Worm (Caenorhabditis elegans) whole organism, L2 larva: ENCODE data around the gene srw-23.

Experiments used
- C34F6.9 ChIP-seq: fragments of 150-350 bp; optimal IDR thresholded peaks from 2 replicates; lab custom pipeline; 2014; ENCODE audit warnings: missing biosample characterization, missing genetic modification characterization
- alr-1 ChIP-seq: fragments of 150-350 bp; optimal IDR thresholded peaks from 2 replicates; lab custom pipeline; 2014; ENCODE audit warnings: missing biosample characterization, missing genetic modification characterization
- aly-2 ChIP-seq: fragments of 150-350 bp; optimal IDR thresholded peaks from 2 replicates; lab custom pipeline; 2014; ENCODE audit warnings: missing biosample characterization, missing genetic modification characterization
- ama-1 ChIP-seq: fragments of 150-350 bp; optimal IDR thresholded peaks from 2 replicates; lab custom pipeline; 2018; ENCODE audit warnings: inconsistent platforms
- blmp-1 ChIP-seq: sonication (generic microtip); optimal IDR thresholded peaks from 2 replicates; lab custom pipeline; 2017; ENCODE audit warnings: missing genetic modification characterization, mild to moderate bottlenecking, missing compliant biosample characterization, antibody characterized with exemption, moderate library complexity; ENCODE audit not compliant: insufficient read depth
- ceh-16 ChIP-seq: fragments of 150-350 bp; optimal IDR thresholded peaks from 2 replicates; lab custom pipeline; 2014; ENCODE audit warnings: missing biosample characterization, missing genetic modification characterization
- crh-2 ChIP-seq: sonication (generic microtip); optimal IDR thresholded peaks from 2 replicates; lab custom pipeline; 2017; ENCODE audit warnings: missing biosample characterization, missing genetic modification characterization
- dmd-4 ChIP-seq: sonication (generic microtip); optimal IDR thresholded peaks from 2 replicates; lab custom pipeline; 2017; ENCODE audit warnings: missing biosample characterization, missing genetic modification characterization
- egl-27 ChIP-seq: sonication (generic microtip); optimal IDR thresholded peaks from 3 replicates; lab custom pipeline; 2017; ENCODE audit warnings: missing biosample characterization, missing genetic modification reagents, missing genetic modification characterization
- elt-3 ChIP-seq: sonication (generic microtip); optimal IDR thresholded peaks from 2 replicates; lab custom pipeline; 2017; ENCODE audit warnings: missing biosample characterization, missing genetic modification characterization
- fos-1 ChIP-seq: fragments of 150-350 bp; optimal IDR thresholded peaks from 2 replicates; lab custom pipeline; 2014; ENCODE audit warnings: missing biosample characterization, missing genetic modification characterization
- gmeb-1 ChIP-seq: fragments of 150-350 bp; optimal IDR thresholded peaks from 2 replicates; lab custom pipeline; 2014; ENCODE audit warnings: missing biosample characterization, missing genetic modification characterization
- lin-11 ChIP-seq: fragments of 150-350 bp; sonication (generic microtip); optimal IDR thresholded peaks from 2 replicates; lab custom pipeline; 2014; ENCODE audit warnings: missing biosample characterization, missing genetic modification characterization, inconsistent platforms, mixed read lengths
- lin-13 ChIP-seq: fragments of 150-350 bp; optimal IDR thresholded peaks from 2 replicates; lab custom pipeline; 2014; ENCODE audit warnings: missing biosample characterization, missing genetic modification reagents, missing genetic modification characterization
- lin-39 ChIP-seq: fragments of 150-350 bp; optimal IDR thresholded peaks from 2 replicates; lab custom pipeline; 2014; ENCODE audit warnings: missing biosample characterization, missing genetic modification reagents, missing genetic modification characterization
- lsy-2 ChIP-seq, 2 experiments: fragments of 150-350 bp in 1 of 2; sonication (generic microtip) in 1 of 2; optimal IDR thresholded peaks; 2 replicates each; lab custom pipeline; 2014 to 2017; ENCODE audit warnings: missing biosample characterization in 2 of 2, missing genetic modification characterization in 2 of 2
- mdl-1 ChIP-seq, 2 experiments: fragments of 150-350 bp in 1 of 2; sonication (generic microtip) in 1 of 2; optimal IDR thresholded peaks; 2 replicates each; lab custom pipeline; 2017; ENCODE audit warnings: missing biosample characterization in 2 of 2, missing genetic modification characterization in 2 of 2
- nhr-10 ChIP-seq: sonication (generic microtip); optimal IDR thresholded peaks from 2 replicates; lab custom pipeline; 2017; ENCODE audit warnings: missing biosample characterization, missing genetic modification characterization
- nhr-11 ChIP-seq: fragments of 150-350 bp; optimal IDR thresholded peaks from 2 replicates; lab custom pipeline; 2014; ENCODE audit warnings: missing biosample characterization, missing genetic modification characterization
- nhr-12 ChIP-seq: fragments of 150-350 bp; optimal IDR thresholded peaks from 2 replicates; lab custom pipeline; 2014; ENCODE audit warnings: missing biosample characterization, missing genetic modification characterization
- nhr-129 ChIP-seq: fragments of 150-350 bp; optimal IDR thresholded peaks from 2 replicates; lab custom pipeline; 2014; ENCODE audit warnings: missing biosample characterization, missing genetic modification characterization
- nhr-21 ChIP-seq: fragments of 150-350 bp; optimal IDR thresholded peaks from 2 replicates; lab custom pipeline; 2014; ENCODE audit warnings: missing biosample characterization, missing genetic modification characterization
- nhr-23 ChIP-seq: fragments of 150-350 bp; optimal IDR thresholded peaks from 2 replicates; lab custom pipeline; 2014; ENCODE audit warnings: missing biosample characterization, missing genetic modification reagents, missing genetic modification characterization
- nhr-237 ChIP-seq: fragments of 150-350 bp; optimal IDR thresholded peaks from 2 replicates; lab custom pipeline; 2014; ENCODE audit warnings: missing biosample characterization, missing genetic modification characterization
- nhr-6 ChIP-seq: fragments of 150-350 bp; optimal IDR thresholded peaks from 2 replicates; lab custom pipeline; 2014; ENCODE audit warnings: missing biosample characterization, missing genetic modification characterization
- nhr-77 ChIP-seq: fragments of 150-350 bp; optimal IDR thresholded peaks from 2 replicates; lab custom pipeline; 2014; ENCODE audit warnings: missing biosample characterization, missing genetic modification characterization
- peb-1 ChIP-seq: fragments of 150-350 bp; optimal IDR thresholded peaks from 2 replicates; lab custom pipeline; 2014; ENCODE audit warnings: missing biosample characterization, missing genetic modification characterization
- sem-4 ChIP-seq: fragments of 150-350 bp; optimal IDR thresholded peaks from 2 replicates; lab custom pipeline; 2014; ENCODE audit warnings: missing biosample characterization, missing genetic modification reagents, missing genetic modification characterization
- skn-1 ChIP-seq: sonication (generic microtip); optimal IDR thresholded peaks from 2 replicates; lab custom pipeline; 2017; ENCODE audit warnings: missing biosample characterization, missing genetic modification characterization
- sma-3 ChIP-seq: sonication (generic microtip); optimal IDR thresholded peaks from 2 replicates; lab custom pipeline; 2016; ENCODE audit warnings: missing genetic modification reagents, missing genetic modification characterization, missing compliant biosample characterization
- sma-9 ChIP-seq, 2 experiments: fragments of 150-350 bp in 1 of 2; sonication (generic microtip) in 1 of 2; optimal IDR thresholded peaks; 2 replicates each; lab custom pipeline; 2014 to 2016; ENCODE audit warnings: missing genetic modification characterization in 2 of 2, mild to moderate bottlenecking in 1 of 2, missing biosample characterization in 1 of 2, missing compliant biosample characterization in 1 of 2, missing genetic modification reagents in 1 of 2, moderate library complexity in 1 of 2
- unc-39 ChIP-seq: fragments of 150-350 bp; optimal IDR thresholded peaks from 2 replicates; lab custom pipeline; 2014; ENCODE audit warnings: missing biosample characterization, missing genetic modification characterization
- unc-55 ChIP-seq: fragments of 150-350 bp; sonication (generic microtip); optimal IDR thresholded peaks from 3 replicates; lab custom pipeline; 2014; ENCODE audit warnings: missing biosample characterization, missing genetic modification reagents, missing genetic modification characterization
- zag-1 ChIP-seq: fragments of 150-350 bp; optimal IDR thresholded peaks from 2 replicates; lab custom pipeline; 2014; ENCODE audit warnings: missing biosample characterization, missing genetic modification characterization
- ztf-1 ChIP-seq: fragments of 200-800 bp; sonication (Bioruptor generic); conservative IDR thresholded peaks from 2 replicates; pipeline ENCODE4 v1.3.6; 2022; ENCODE audit warnings: missing genetic modification characterization, missing compliant biosample characterization
- ztf-11 ChIP-seq: sonication (generic microtip); optimal IDR thresholded peaks from 2 replicates; lab custom pipeline; 2017; ENCODE audit warnings: missing biosample characterization, missing genetic modification characterization
- ztf-4 ChIP-seq: fragments of 150-350 bp; optimal IDR thresholded peaks from 2 replicates; lab custom pipeline; 2014; ENCODE audit warnings: missing biosample characterization, missing genetic modification characterization

The srw-23 gene

ce11 chrV:16893440-16893839 lies 19.7 kb downstream of the srw-23 start, which contains the start of gene F09C6.15:
Gene F09C6.15 (plus strand): TSS chrV:16893740.
- TF ChIP-seq nhr-77 (tag; lab: Kevin White, UChicago) (no peak), egl-27 (tag; lab: Kevin White, UChicago) (no peak), sma-9 (GFP tag; optimal IDR thresholded peaks at IDR 0.05; lab: Kevin White, UChicago) (no peak), sma-9 (tag; optimal IDR thresholded peaks at IDR 0.05; lab: Kevin White, UChicago) (no peak), nhr-21 (tag; lab: Kevin White, UChicago) (no peak), sem-4 (no peak), nhr-11 (tag; lab: Kevin White, UChicago) (no peak), skn-1 (tag; lab: Kevin White, UChicago) (no peak), elt-3 (tag; lab: Kevin White, UChicago) (no peak), lin-13 (GFP tag; lab: Kevin White, UChicago) (no peak), lin-39 (tag; lab: Kevin White, UChicago) (no peak), nhr-10 (tag; lab: Kevin White, UChicago) (no peak), fos-1 (tag; lab: Kevin White, UChicago) (no peak)

ce11 chrV:16899355-16899754 lies 25.6 kb downstream of the srw-23 start, which contains the start of gene fbxa-45:
Gene fbxa-45 (minus strand): TSS chrV:16899455.
- TF ChIP-seq lsy-2 (tag; optimal IDR thresholded peaks at IDR 0.05; lab: Kevin White, UChicago) (no peak), egl-27 (tag; lab: Kevin White, UChicago) (no peak), nhr-12 (tag; lab: Kevin White, UChicago) (no peak), C34F6.9 (tag; lab: Kevin White, UChicago) (no peak), alr-1 (tag; lab: Kevin White, UChicago) (no peak), ceh-16 (tag; lab: Kevin White, UChicago) (no peak), ztf-4 (tag; lab: Kevin White, UChicago) (no peak), lin-39 (tag; lab: Kevin White, UChicago) (no peak), dmd-4 (tag; lab: Kevin White, UChicago) (no peak)

- TF ChIP-seq ztf-1 (GFP tag; lab: Robert Waterston, UW) = no peak
- TF ChIP-seq peb-1 (tag; lab: Kevin White, UChicago) = no peak
- no peak for TF ChIP-seq dmd-4 (tag; lab: Kevin White, UChicago)
- no peak for TF ChIP-seq blmp-1
- TF ChIP-seq, all 48 proteins: peak for 0
Measured at ce11 chrV:16902726-16903125, 29.0 kb downstream of the srw-23 start, which contains the start of gene srd-68. Gene srd-68 (minus strand): TSS chrV:16902826.

ce11 chrV:16904612-16905011 lies 30.9 kb downstream of the srw-23 start, which contains the start of gene nhr-262:
Gene nhr-262 (plus strand): TSS chrV:16904912.
- no peak for TF ChIP-seq lin-11 (tag; lab: Kevin White, UChicago)
- no peak for TF ChIP-seq nhr-11 (tag; lab: Kevin White, UChicago)
- no peak for TF ChIP-seq nhr-21 (tag; lab: Kevin White, UChicago)
- no peak for TF ChIP-seq crh-2 (tag; lab: Kevin White, UChicago)

- TF ChIP-seq fos-1 (tag; lab: Kevin White, UChicago) (no peak), nhr-77 (tag; lab: Kevin White, UChicago) (no peak), blmp-1 (no peak), ztf-11 (tag; lab: Kevin White, UChicago) (no peak), nhr-23 (tag; lab: Kevin White, UChicago) (no peak), sma-9 (GFP tag; optimal IDR thresholded peaks at IDR 0.05; lab: Kevin White, UChicago) (no peak), sma-9 (tag; optimal IDR thresholded peaks at IDR 0.05; lab: Kevin White, UChicago) (no peak), zag-1 (tag; lab: Kevin White, UChicago) (no peak), nhr-11 (tag; lab: Kevin White, UChicago) (no peak), sma-3 (GFP tag; lab: Kevin White, UChicago) (no peak), unc-39 (no peak), ceh-16 (tag; lab: Kevin White, UChicago) (no peak), nhr-12 (tag; lab: Kevin White, UChicago) (no peak), lin-13 (GFP tag; lab: Kevin White, UChicago) (no peak)
- TF ChIP-seq, all 48 proteins: peak for 0
Measured at ce11 chrV:16909871-16910270, 36.1 kb downstream of the srw-23 start, which contains the start of gene F09C6.16. Gene F09C6.16 (minus strand): TSS chrV:16909971.

ce11 chrV:16910864-16911263 lies 37.1 kb downstream of the srw-23 start:
- TF ChIP-seq mdl-1 (tag; optimal IDR thresholded peaks at IDR 0.05; lab: Kevin White, UChicago) (no peak), ztf-1 (GFP tag; lab: Robert Waterston, UW) (no peak), nhr-129 (peak; percentile 6), lin-39 (tag; lab: Kevin White, UChicago) (no peak), ama-1 (lab: Kevin White, UChicago) (no peak), nhr-21 (tag; lab: Kevin White, UChicago) (no peak), unc-55 (GFP tag; lab: Kevin White, UChicago) (peak; percentile 18), aly-2 (tag; lab: Kevin White, UChicago) (no peak), gmeb-1 (tag; lab: Kevin White, UChicago) (no peak), sem-4 (no peak), C34F6.9 (tag; lab: Kevin White, UChicago) (no peak), ceh-16 (tag; lab: Kevin White, UChicago) (no peak), nhr-237 (tag; lab: Kevin White, UChicago) (no peak), alr-1 (tag; lab: Kevin White, UChicago) (no peak), nhr-6 (no peak), lin-13 (GFP tag; lab: Kevin White, UChicago) (no peak), sma-9 (GFP tag; optimal IDR thresholded peaks at IDR 0.05; lab: Kevin White, UChicago) (peak; percentile 7), sma-9 (tag; optimal IDR thresholded peaks at IDR 0.05; lab: Kevin White, UChicago) (no peak), ztf-11 (tag; lab: Kevin White, UChicago) (no peak), dmd-4 (tag; lab: Kevin White, UChicago) (no peak), nhr-10 (tag; lab: Kevin White, UChicago) (no peak)
- TF ChIP-seq, all 48 proteins: peak for 3
